Fruit fly (Drosophila melanogaster) whole organism, pupa: Measurements from ENCODE around the gene Usp5.
A peak's percentile ranks its signal among the peaks of the same experiment; 100 is the strongest.

ENCODE experiments used
- CG10348 ChIP-seq: fragments of 200-800 bp; sonication (Bioruptor generic); IDR thresholded peaks from 2 replicates; pipeline ENCODE4 v1.3.6; 2022; ENCODE audit warnings: missing biosample characterization, missing genetic modification characterization
- CG15710 ChIP-seq: fragments of 200-800 bp; sonication (Bioruptor generic); optimal IDR thresholded peaks from 2 replicates; lab custom pipeline; 2018; ENCODE audit warnings: missing biosample characterization, mild to moderate bottlenecking, missing genetic modification characterization, moderate library complexity
- CG17806 ChIP-seq: fragments of 200-800 bp; sonication (Bioruptor generic); optimal IDR thresholded peaks from 2 replicates; lab custom pipeline; 2018; ENCODE audit warnings: missing biosample characterization, mild to moderate bottlenecking, missing genetic modification characterization, moderate library complexity
- CG32121 ChIP-seq: fragments of 200-800 bp; sonication (Bioruptor generic); IDR thresholded peaks from 2 replicates; pipeline ENCODE4 v1.3.6; 2022; ENCODE audit warnings: missing biosample characterization, missing genetic modification characterization
- CG34367 ChIP-seq: fragments of 200-800 bp; sonication (Bioruptor generic); optimal IDR thresholded peaks from 2 replicates; lab custom pipeline; 2018; ENCODE audit warnings: missing biosample characterization, mild to moderate bottlenecking, missing genetic modification characterization
- CG8159 ChIP-seq: fragments of 200-800 bp; sonication (Bioruptor generic); optimal IDR thresholded peaks from 3 replicates; lab custom pipeline; 2018; ENCODE audit warnings: missing biosample characterization, mild to moderate bottlenecking, missing genetic modification characterization, moderate library complexity
- CG8301 ChIP-seq: fragments of 200-800 bp; sonication (Bioruptor generic); optimal IDR thresholded peaks from 2 replicates; lab custom pipeline; 2018; ENCODE audit warnings: missing biosample characterization, mild to moderate bottlenecking, missing genetic modification characterization
- CG9948 ChIP-seq: fragments of 200-800 bp; sonication (Bioruptor generic); optimal IDR thresholded peaks from 2 replicates; lab custom pipeline; 2018; ENCODE audit warnings: missing biosample characterization, mild to moderate bottlenecking, missing genetic modification characterization, moderate library complexity
- D1 ChIP-seq: fragments of 200-800 bp; sonication (Bioruptor generic); optimal IDR thresholded peaks from 2 replicates; lab custom pipeline; 2018; ENCODE audit warnings: missing biosample characterization, mild to moderate bottlenecking, missing genetic modification characterization, moderate library complexity
- EcR ChIP-seq: fragments of 200-800 bp; sonication (Bioruptor generic); optimal IDR thresholded peaks from 3 replicates; lab custom pipeline; 2019; ENCODE audit warnings: missing biosample characterization, missing genetic modification characterization, mild to moderate bottlenecking, moderate library complexity, missing genetic modification reagents
- Pif1A ChIP-seq: fragments of 200-800 bp; sonication (Bioruptor generic); optimal IDR thresholded peaks from 3 replicates; lab custom pipeline; 2016; ENCODE audit warnings: missing biosample characterization, missing genetic modification characterization
- Snoo ChIP-seq: fragments of 200-800 bp; sonication (Bioruptor generic); optimal IDR thresholded peaks from 3 replicates; lab custom pipeline; 2017; ENCODE audit warnings: missing biosample characterization, mild to moderate bottlenecking, missing genetic modification characterization, inconsistent platforms
- gl ChIP-seq: fragments of 200-800 bp; sonication (Bioruptor generic); optimal IDR thresholded peaks from 2 replicates; lab custom pipeline; 2018; ENCODE audit warnings: missing biosample characterization, mild to moderate bottlenecking, missing genetic modification characterization
- rn ChIP-seq: fragments of 200-800 bp; sonication (Bioruptor generic); IDR thresholded peaks from 2 replicates; pipeline ENCODE4 v1.3.6; 2022; ENCODE audit warnings: missing biosample characterization, missing genetic modification characterization

- TF ChIP-seq CG15710 (tag; lab: Kevin White, UChicago) (peak; percentile 51), D1 (tag; lab: Kevin White, UChicago) (no peak), rn (GFP tag; lab: Robert Waterston, UW) (no peak), CG32121 (GFP tag; lab: Robert Waterston, UW) (no peak), EcR (GFP tag; lab: Kevin White, UChicago) (peak; percentile 68), gl (tag; lab: Kevin White, UChicago) (no peak), CG17806 (no peak), Pif1A (GFP tag; lab: Kevin White, UChicago) (peak; percentile 29), Snoo (peak; percentile 56), CG8159 (tag; lab: Kevin White, UChicago) (peak; percentile 19), CG10348 (GFP tag; lab: Robert Waterston, UW) (no peak), CG8301 (tag; lab: Kevin White, UChicago) (no peak), CG34367 (no peak), CG9948 (tag; lab: Kevin White, UChicago) (no peak)
Observed at dm6 chr3L:3127544-3127943, 20.6 kb downstream of the Usp5 start, which contains the start of gene promL.
